Worm (Caenorhabditis elegans): ENCODE results near the gene Y52E8A.1.
"Not testable (repeated sequence)": the region's sequence is repeated elsewhere in the genome, so short reads cannot be mapped to it uniquely, and the experiment has no call there.

DNA sequence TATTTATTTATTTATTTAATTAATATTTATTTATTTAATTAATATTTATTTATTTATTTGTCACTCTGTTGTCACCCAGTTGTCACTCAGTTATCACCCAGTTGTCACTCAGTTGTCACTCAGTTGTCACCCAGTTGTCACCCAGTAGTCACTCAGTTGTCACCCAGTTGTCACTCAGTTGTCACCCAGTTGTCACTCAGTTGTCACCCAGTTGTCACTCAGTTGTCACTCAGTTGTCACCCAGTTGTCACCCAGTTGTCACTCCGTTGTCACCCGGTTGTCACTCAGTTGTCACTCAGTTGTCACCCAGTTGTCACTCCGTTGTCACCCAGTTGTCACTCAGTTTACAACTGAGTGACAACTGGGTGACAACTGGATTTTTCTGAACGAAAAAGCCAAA lies 12.8 kb upstream of the Y52E8A.1 start:
- TF ChIP-seq lim-6 (tag; optimal IDR thresholded peaks at IDR 0.05); C38D4.7 (GFP tag; optimal IDR thresholded peaks at IDR 0.05); pqm-1 (tag; optimal IDR thresholded peaks at IDR 0.05); pag-3 (tag; optimal IDR thresholded peaks at IDR 0.05; ENCODE audit: borderline replicate concordance); ceh-30 (tag; optimal IDR thresholded peaks at IDR 0.05): not testable (repeated sequence)

Data from whole organism, late embryonic.